Worm (Caenorhabditis elegans) whole organism, mixed stage, embryonic: Measurements from ENCODE around the gene oac-53.

ENCODE experiments used
- bed-3 ChIP-seq: fragments of 200-800 bp; sonication (Bioruptor generic); optimal IDR thresholded peaks from 3 replicates; lab custom pipeline; 2018; ENCODE audit warnings: mild to moderate bottlenecking, missing genetic modification characterization, moderate library complexity, missing compliant biosample characterization
- ces-1 ChIP-seq: fragments of 150-350 bp; optimal IDR thresholded peaks from 2 replicates; lab custom pipeline; 2014; ENCODE audit warnings: missing biosample characterization, missing genetic modification reagents, missing genetic modification characterization
- mep-1 ChIP-seq: fragments of 150-350 bp; optimal IDR thresholded peaks from 2 replicates; lab custom pipeline; 2017; ENCODE audit warnings: missing biosample characterization, missing genetic modification reagents, missing genetic modification characterization, inconsistent platforms
- nhr-76 ChIP-seq: sonication (generic microtip); optimal IDR thresholded peaks from 2 replicates; lab custom pipeline; 2017; ENCODE audit warnings: missing biosample characterization, missing genetic modification characterization
- ztf-11 ChIP-seq: fragments of 150-350 bp; optimal IDR thresholded peaks from 2 replicates; lab custom pipeline; 2014; ENCODE audit warnings: missing biosample characterization, missing genetic modification characterization

DNA sequence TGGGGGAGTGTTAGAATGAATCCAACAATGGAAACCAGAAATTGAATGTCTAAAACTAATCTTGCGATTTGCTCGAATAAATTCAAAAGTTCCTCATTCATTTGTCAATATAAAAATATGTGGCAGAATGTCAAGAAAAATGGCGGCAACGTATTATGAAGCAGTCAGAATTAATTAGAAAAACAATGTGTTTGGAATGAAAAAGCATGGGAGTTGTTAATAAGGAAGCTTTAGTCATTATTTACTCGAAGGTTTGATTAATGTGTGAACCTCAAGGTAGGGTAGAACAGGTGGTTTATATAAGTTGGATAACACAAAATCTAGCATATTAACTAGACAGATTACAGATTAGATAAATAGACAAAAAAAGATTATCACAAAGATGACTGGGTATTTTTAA lies 10.4 kb upstream of the oac-53 start, which contains the start of gene srw-76:
- TF ChIP-seq mep-1 = no peak
- no peak for TF ChIP-seq ztf-11 (tag; lab: Kevin White, UChicago)
- no peak for TF ChIP-seq ces-1 (GFP tag; lab: Kevin White, UChicago)
- no peak for TF ChIP-seq nhr-76 (tag; lab: Kevin White, UChicago)
- TF ChIP-seq bed-3 (GFP tag; lab: Kevin White, UChicago) = no peak
